Worm (Caenorhabditis elegans): ENCODE results near the gene clc-18.

clc-18 gene

DNA sequence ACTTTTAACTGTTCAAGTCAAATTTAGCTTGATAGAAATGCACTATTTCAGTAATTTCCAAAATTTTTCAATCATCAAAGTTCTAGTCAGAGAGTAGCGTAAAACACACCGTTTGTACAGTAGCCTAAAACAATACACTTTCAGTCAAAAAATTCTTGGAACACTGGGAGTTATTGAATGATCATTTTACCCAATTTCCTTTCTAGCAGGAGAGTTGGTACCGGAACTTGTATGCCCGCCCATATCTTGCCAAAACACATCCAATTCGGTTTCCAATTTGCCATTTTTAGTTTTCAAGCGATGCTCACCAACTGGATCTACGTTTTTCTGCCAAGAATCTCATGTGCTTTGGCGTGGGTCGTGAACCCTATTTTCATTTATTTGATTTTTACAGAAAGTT, 5.5 kb downstream of the clc-18 start, which contains the start of gene srj-39:
Gene srj-39, plus strand, starts transcription at position 301 of the 400 bp plus-strand sequence.
- no peak for TF ChIP-seq nhr-48 (tag; optimal IDR thresholded peaks at IDR 0.05)
- TF ChIP-seq F26F4.8 (GFP tag; conservative IDR thresholded peaks at IDR 0.05) = no peak
- TF ChIP-seq egl-27 (tag; optimal IDR thresholded peaks at IDR 0.05) = no peak

DNA sequence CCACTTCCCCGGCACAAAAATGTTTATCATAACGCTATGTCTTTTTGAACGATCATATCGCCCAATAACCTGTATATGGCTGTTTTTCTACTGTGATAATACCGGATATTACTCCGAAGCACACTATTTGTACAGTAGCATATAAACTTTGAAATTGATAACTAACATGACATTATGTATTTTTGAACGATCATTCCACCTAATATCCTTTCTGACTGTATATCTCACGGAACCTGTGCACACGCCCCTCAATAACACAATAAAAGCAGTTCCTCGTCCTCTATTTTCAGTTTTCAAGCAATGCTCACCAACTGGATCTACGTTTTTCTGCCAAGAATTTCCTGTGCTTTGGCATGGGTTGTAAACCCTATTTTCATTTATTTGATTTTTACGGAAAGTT, 8.2 kb downstream of the clc-18 start, which contains the start of gene srj-40:
Gene srj-40, plus strand, starts transcription at position 301 of the 400 bp plus-strand sequence.
- TF ChIP-seq nhr-237 (tag; optimal IDR thresholded peaks at IDR 0.05) (no peak), ama-1 (optimal IDR thresholded peaks at IDR 0.05) (no peak), cey-2 (tag; optimal IDR thresholded peaks at IDR 0.05; ENCODE audit: borderline replicate concordance, insufficient read depth) (no peak), Y75B8A.6 (GFP tag; IDR thresholded peaks at IDR 0.05) (no peak), nhr-48 (tag; optimal IDR thresholded peaks at IDR 0.05) (no peak), ceh-82 (tag; optimal IDR thresholded peaks at IDR 0.05) (no peak), nhr-111 (GFP tag; optimal IDR thresholded peaks at IDR 0.05) (no peak), lin-13 (GFP tag; optimal IDR thresholded peaks at IDR 0.05) (no peak), Y5F2A.4 (GFP tag; optimal IDR thresholded peaks at IDR 0.05) (no peak), rbr-2 (tag; optimal IDR thresholded peaks at IDR 0.05) (no peak), snpc-1.2 (GFP tag; IDR thresholded peaks at IDR 0.05) (no peak), nhr-10 (tag; optimal IDR thresholded peaks at IDR 0.05) (no peak), lin-29 (GFP tag; IDR thresholded peaks at IDR 0.05) (no peak)

DNA sequence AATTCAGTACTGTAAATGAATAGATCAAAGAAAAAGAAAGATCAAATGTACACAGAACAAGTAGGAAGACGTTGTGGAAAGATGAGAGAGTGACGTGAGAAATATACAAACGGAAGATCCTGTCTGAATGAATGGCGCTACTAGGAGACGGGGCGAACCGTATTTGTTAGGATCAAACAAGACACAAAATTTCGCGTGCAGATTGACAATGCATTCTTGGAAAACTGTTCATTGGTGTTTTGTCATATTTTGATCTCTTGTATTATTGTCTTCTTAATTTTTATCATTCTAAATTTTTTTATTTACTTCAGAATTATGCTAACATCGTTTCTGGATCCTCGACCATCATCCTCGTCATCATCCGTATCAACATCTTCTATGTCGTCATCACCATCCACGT, 15.0 kb downstream of the clc-18 start, which contains the start of gene nhr-181:
Gene nhr-181, plus strand, starts transcription at position 301 of the 400 bp plus-strand sequence.
- TF ChIP-seq lin-1 (GFP tag; IDR thresholded peaks at IDR 0.05) (no peak), unc-62 (GFP tag; optimal IDR thresholded peaks at IDR 0.05 in 1 of 2) (peak in 1 of 2 experiments; percentile 27), unc-62 (tag; optimal IDR thresholded peaks at IDR 0.05) (no peak)

DNA sequence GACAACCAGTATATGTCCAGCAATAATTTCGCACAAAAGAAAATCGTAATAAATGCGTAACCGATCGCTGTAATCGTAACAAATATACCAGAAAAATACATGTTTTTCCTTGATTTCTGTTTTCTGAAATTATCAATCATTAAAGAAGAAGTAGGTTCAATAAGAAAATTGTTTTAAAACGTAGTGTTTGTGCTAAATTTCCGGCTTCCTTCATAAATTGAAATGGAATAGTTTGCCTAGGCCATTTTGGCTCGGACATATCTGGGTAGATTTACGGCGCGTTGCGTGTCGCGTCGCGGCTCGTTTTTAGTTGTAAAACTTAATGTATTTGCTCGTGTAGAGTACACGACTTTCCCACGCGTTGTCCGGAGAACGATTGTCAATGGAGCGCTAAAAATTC, 26.8 kb downstream of the clc-18 start, which contains the start of gene F38H12.5:
Gene F38H12.5, minus strand, starts transcription at position 101 of the 400 bp plus-strand sequence.
- no peak for TF ChIP-seq spr-3 (GFP tag; optimal IDR thresholded peaks at IDR 0.05)
- TF ChIP-seq lin-13 (GFP tag; optimal IDR thresholded peaks at IDR 0.05) = no peak
- no peak for TF ChIP-seq set-16 (GFP tag; IDR thresholded peaks at IDR 0.05)
- no peak for TF ChIP-seq zfp-2 (tag; optimal IDR thresholded peaks at IDR 0.05)
- TF ChIP-seq unc-62 (GFP tag; optimal IDR thresholded peaks at IDR 0.05 in 1 of 2) = peak in 1 of 2 experiments; percentile 8
- no peak for TF ChIP-seq unc-62 (tag; optimal IDR thresholded peaks at IDR 0.05)
- no peak for TF ChIP-seq egl-27 (tag; optimal IDR thresholded peaks at IDR 0.05)
- no peak for TF ChIP-seq daf-19 (GFP tag; conservative IDR thresholded peaks at IDR 0.05)
- TF ChIP-seq duxl-1 (tag; optimal IDR thresholded peaks at IDR 0.05; ENCODE audit: poor library complexity) = no peak
- no peak for TF ChIP-seq cey-2 (tag; optimal IDR thresholded peaks at IDR 0.05; ENCODE audit: borderline replicate concordance, insufficient read depth)

DNA sequence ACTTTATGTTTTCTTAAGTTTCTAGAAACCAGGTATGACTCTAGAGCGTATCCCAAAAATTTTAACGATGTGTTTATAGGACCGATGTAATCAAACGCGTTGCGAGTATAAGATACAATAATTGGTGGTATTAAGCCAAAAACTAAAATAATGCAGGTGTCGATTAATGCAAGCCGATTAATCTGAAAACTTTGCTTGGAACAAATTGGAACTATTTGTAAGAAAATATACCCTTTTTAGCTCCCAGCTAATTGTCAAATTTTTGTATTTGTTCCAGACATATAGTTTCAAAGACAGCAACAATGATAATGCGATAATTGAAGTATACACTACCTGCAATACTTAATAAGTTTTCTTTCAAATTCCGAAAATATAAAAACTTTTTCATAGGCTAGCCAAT, 28.5 kb downstream of the clc-18 start, which contains the start of gene srh-211:
Gene srh-211, minus strand, starts transcription at position 101 of the 400 bp plus-strand sequence.
- TF ChIP-seq set-16 (GFP tag; IDR thresholded peaks at IDR 0.05) = no peak
- TF ChIP-seq tra-1 (GFP tag; IDR thresholded peaks at IDR 0.05) = no peak

DNA sequence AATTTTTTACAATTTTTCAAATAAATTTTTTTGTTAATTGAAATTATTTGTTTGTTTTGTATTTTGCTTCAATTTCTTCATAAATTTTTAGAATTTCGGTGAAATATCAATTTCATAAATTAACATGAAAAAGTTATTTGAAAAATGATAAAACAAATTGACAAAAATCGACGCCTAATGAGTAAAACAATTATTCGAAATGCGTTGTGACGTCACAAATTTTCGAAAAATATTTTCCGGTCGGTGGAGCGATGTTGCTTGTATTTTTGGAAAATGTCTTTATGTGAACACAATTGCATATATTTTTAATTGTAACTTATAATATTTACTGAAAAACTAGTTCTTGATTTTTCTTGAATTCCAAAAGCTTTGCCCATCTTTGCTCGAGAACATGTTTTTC, 29.2 kb downstream of the clc-18 start:
- TF ChIP-seq unc-62 (GFP tag; optimal IDR thresholded peaks at IDR 0.05 in 1 of 2) = peak in 1 of 2 experiments; percentile 93
- no peak for TF ChIP-seq unc-62 (tag; optimal IDR thresholded peaks at IDR 0.05)
- no peak for TF ChIP-seq ceh-62 (tag; optimal IDR thresholded peaks at IDR 0.05)

DNA sequence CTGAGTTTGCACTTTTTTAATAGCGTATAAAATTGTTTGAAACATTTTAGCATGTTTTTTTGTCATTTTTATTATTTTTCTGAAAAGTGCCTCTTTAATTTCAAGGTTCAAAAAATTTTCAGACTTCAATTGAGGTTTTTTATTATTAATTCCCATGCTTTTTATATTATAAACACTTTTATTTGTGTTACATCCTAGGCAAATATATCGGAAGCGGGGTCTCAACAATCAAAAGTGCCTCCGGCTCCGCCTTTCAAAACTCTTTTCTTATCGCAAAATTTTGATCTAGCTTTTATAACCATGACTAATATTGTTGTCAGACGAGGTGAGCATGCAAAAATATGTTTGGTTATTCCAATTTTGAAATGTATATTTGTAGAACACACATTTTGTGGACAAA, 36.3 kb downstream of the clc-18 start, which contains the start of gene otpl-2:
Gene otpl-2, plus strand, starts transcription at position 301 of the 400 bp plus-strand sequence.
- TF ChIP-seq ceh-62 (tag; optimal IDR thresholded peaks at IDR 0.05) = no peak
- no peak for TF ChIP-seq R02D3.7 (tag; optimal IDR thresholded peaks at IDR 0.05)
- no peak for TF ChIP-seq unc-62 (GFP tag; optimal IDR thresholded peaks at IDR 0.05 in 1 of 2)
- no peak for TF ChIP-seq unc-62 (tag; optimal IDR thresholded peaks at IDR 0.05)
- no peak for TF ChIP-seq hmg-1.1 (GFP tag; IDR thresholded peaks at IDR 0.05)
- no peak for TF ChIP-seq spr-3 (GFP tag; optimal IDR thresholded peaks at IDR 0.05)
- TF ChIP-seq lin-15B (tag; optimal IDR thresholded peaks at IDR 0.05) = no peak
- TF ChIP-seq T26A8.4 (GFP tag; IDR thresholded peaks at IDR 0.05) = no peak
- no peak for TF ChIP-seq cey-2 (tag; optimal IDR thresholded peaks at IDR 0.05; ENCODE audit: borderline replicate concordance, insufficient read depth)

Data from whole organism, L4 larva.